Fruit fly (Drosophila melanogaster): ENCODE results near the gene wupA.

- TF ChIP-seq CTCF (optimal IDR thresholded peaks at IDR 0.05) (no peak), CG8478 (optimal IDR thresholded peaks at IDR 0.05) (no peak)
Observed at dm6 chrX:18085470-18085797, 31.3 kb downstream of the wupA start, which contains the start of gene Ada3.
